Fruit fly (Drosophila melanogaster) whole organism, adult: ENCODE results near the gene CG3226.

Experiments used
- CG14711 ChIP-seq: fragments of 200-800 bp; sonication (Bioruptor generic); optimal IDR thresholded peaks from 2 replicates; lab custom pipeline; 2018; ENCODE audit warnings: missing biosample characterization, mild to moderate bottlenecking, missing genetic modification characterization, moderate library complexity
- CG1620 ChIP-seq: fragments of 200-800 bp; sonication (Bioruptor generic); optimal IDR thresholded peaks from 2 replicates; lab custom pipeline; 2016; ENCODE audit warnings: missing biosample characterization, missing genetic modification characterization
- CG7045 ChIP-seq: fragments of 200-800 bp; sonication (Bioruptor generic); optimal IDR thresholded peaks from 2 replicates; lab custom pipeline; 2017; ENCODE audit warnings: missing biosample characterization, mild to moderate bottlenecking, missing genetic modification characterization
- CG7101 ChIP-seq: fragments of 200-800 bp; sonication (Bioruptor generic); optimal IDR thresholded peaks from 2 replicates; lab custom pipeline; 2018; ENCODE audit warnings: missing biosample characterization, mild to moderate bottlenecking, missing genetic modification characterization, moderate library complexity
- Clk ChIP-seq: fragments of 200-800 bp; sonication (Bioruptor generic); optimal IDR thresholded peaks from 2 replicates; lab custom pipeline; 2017; ENCODE audit warnings: missing biosample characterization, missing genetic modification characterization
- Mnt ChIP-seq: fragments of 200-800 bp; sonication (Bioruptor generic); optimal IDR thresholded peaks from 2 replicates; lab custom pipeline; 2016; ENCODE audit warnings: missing biosample characterization, mild to moderate bottlenecking, missing genetic modification characterization
- kay ChIP-seq: fragments of 200-800 bp; sonication (Bioruptor generic); peaks from one replicate; lab custom pipeline; 2016; ENCODE audit warnings: missing biosample characterization, missing genetic modification characterization, borderline replicate concordance
- tj ChIP-seq: fragments of 200-800 bp; sonication (Bioruptor generic); optimal IDR thresholded peaks from 3 replicates; lab custom pipeline; 2017; ENCODE audit warnings: missing biosample characterization, mild to moderate bottlenecking, missing genetic modification characterization, moderate library complexity
- toe ChIP-seq: fragments of 200-800 bp; sonication (Bioruptor generic); optimal IDR thresholded peaks from 2 replicates; lab custom pipeline; 2016; ENCODE audit warnings: missing biosample characterization, missing genetic modification characterization

DNA sequence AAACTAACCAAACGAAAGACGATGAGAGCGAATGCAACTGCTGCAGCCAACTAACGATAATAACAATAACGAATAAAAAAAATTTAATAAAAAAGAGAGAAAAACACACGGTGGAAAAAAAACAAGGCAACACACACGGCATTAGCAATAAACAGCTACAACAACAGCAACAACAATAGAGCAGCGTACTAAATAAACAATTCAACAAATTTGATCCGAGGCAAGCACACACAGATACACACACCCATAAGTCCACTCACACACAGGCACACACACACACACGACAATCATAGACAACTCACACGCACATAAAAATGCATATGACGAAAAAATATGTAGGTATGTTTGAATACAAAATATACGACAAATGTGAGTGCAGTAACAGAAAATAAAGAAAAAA, 48.5 kb upstream of the CG3226 start:
- TF ChIP-seq Clk (GFP tag; lab: Kevin White, UChicago) (no peak), toe (no peak), Mnt (GFP tag; lab: Kevin White, UChicago) (no peak), CG7045 (GFP tag; lab: Kevin White, UChicago) (no peak), CG1620 (GFP tag; lab: Kevin White, UChicago) (no peak), CG7101 (tag; lab: Kevin White, UChicago) (no peak), CG14711 (no peak), kay (GFP tag; lab: Kevin White, UChicago) (no peak), tj (GFP tag; lab: Kevin White, UChicago) (no peak)
